Fruit fly (Drosophila melanogaster) Kc167 (cell line): ENCODE measurements around the gene CG9839.

Experiments used
- Myc ChIP-seq: fragments of >200 bp; optimal IDR thresholded peaks from 2 replicates; lab custom pipeline; 2017; ENCODE audit warnings: missing external identifiers
- h ChIP-seq: fragments of >200 bp; optimal IDR thresholded peaks from 3 replicates; lab custom pipeline; 2018; ENCODE audit warnings: missing external identifiers
- insv ChIP-seq: fragments of >200 bp; optimal IDR thresholded peaks from 3 replicates; lab custom pipeline; 2018; ENCODE audit warnings: missing external identifiers
- psq ChIP-seq: fragments of >200 bp; optimal IDR thresholded peaks from 2 replicates; lab custom pipeline; 2017; ENCODE audit warnings: missing external identifiers
- ttk ChIP-seq: sonication (Bioruptor generic); optimal IDR thresholded peaks from 2 replicates; lab custom pipeline; 2017; ENCODE audit warnings: missing external identifiers

DNA sequence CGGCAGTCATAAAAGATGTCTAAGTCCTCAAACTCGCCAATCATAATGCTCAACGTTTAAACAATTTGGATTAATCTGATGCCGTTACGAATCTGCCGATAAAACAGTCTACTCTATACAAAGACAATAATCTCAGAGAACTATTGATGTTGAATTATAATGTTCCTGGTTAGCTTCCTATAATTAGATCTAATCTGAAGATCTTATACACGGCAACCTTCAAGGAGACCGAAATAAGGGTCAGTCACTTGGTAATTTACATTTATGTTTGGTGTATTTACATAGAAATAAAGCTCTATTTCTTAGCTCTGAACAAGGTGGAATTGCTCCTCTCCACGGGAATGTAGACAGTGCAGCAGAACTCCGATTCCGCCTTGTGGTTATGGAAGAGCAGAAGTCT, 24.9 kb downstream of the CG9839 start, which contains the start of gene CG33189:
- TF ChIP-seq insv (lab: Kevin White, UChicago) = no peak
- no peak for TF ChIP-seq h (lab: Kevin White, UChicago)
- TF ChIP-seq Myc (lab: Kevin White, UChicago) = no peak
- TF ChIP-seq psq (lab: Kevin White, UChicago) = no peak
- TF ChIP-seq ttk (lab: Kevin White, UChicago) = no peak
